Fruit fly (Drosophila melanogaster): ENCODE measurements around the gene CG34456.
A peak's percentile ranks its signal among the peaks of the same experiment; 100 is the strongest.

Gene CG34456

DNA sequence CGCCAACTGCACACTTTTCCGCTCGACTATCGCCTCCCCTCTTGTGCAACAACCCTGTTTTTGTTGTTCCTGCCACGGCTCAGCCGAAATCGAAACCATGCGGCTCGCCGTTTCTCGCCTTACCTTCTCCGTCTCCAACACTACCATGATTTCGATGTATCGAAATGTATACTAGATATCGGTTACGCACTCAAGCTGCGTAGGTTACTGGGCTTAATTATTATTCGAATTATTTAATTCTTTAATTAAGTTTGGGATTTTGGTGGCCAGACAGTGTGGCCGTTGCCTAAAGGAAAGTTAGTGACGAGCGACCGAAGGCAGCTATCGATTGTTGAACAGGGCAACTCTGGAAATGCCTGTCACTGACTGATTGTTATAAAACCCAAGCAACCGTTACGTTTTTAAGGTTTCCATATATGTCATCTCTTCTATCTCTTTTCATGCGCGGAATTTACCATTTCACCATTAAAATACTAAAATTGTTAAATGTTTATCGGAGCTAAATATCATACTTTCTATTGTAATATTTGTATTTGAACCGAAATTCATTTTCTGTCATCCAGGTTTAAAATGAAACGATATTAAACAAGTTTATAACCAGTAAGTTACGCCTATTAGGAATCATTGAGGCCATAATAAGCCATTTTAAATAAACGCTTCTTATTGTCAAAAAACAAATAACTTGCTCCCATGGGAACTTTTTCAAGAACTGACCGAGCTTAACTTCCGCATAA lies 40.4 kb downstream of the CG34456 start, which contains the start of gene eIF4E1 (continued):
- TF ChIP-seq MTF-1 (GFP tag; optimal IDR thresholded peaks at IDR 0.05; ENCODE audit: borderline replicate concordance) (no peak), CG8388 (GFP tag; optimal IDR thresholded peaks at IDR 0.05) (no peak), pzg (GFP tag; optimal IDR thresholded peaks at IDR 0.05) (peak; percentile 94), CG18011 (GFP tag; optimal IDR thresholded peaks at IDR 0.05) (peak; percentile 97), ssp (GFP tag; IDR thresholded peaks at IDR 0.05) (peak; percentile 38), CG8290 (GFP tag; optimal IDR thresholded peaks at IDR 0.05) (peak; percentile 30), CG8290 (tag; optimal IDR thresholded peaks at IDR 0.05) (peak in 1 of 2 experiments; percentile 55), lilli (GFP tag; optimal IDR thresholded peaks at IDR 0.05) (peak; percentile 2), zfh2 (GFP tag; optimal IDR thresholded peaks at IDR 0.05) (peak; percentile 16), Camta (GFP tag; optimal IDR thresholded peaks at IDR 0.05) (peak; percentile 32), mld (GFP tag; IDR thresholded peaks at IDR 0.05; ENCODE audit: partially characterized antibody) (peak; percentile 68), NFAT (GFP tag; IDR thresholded peaks at IDR 0.05) (peak; percentile 54; the same call in 1 of the 2 replicates), nerfin-2 (GFP tag; IDR thresholded peaks at IDR 0.05; ENCODE audit: partially characterized antibody) (0 out of 2 replicates have a peak, but pooled peaks have one; percentile 42), CG13123 (GFP tag; optimal IDR thresholded peaks at IDR 0.05) (no peak), CG18476 (GFP tag; optimal IDR thresholded peaks at IDR 0.05) (no peak), CoRest (tag; optimal IDR thresholded peaks at IDR 0.05) (peak; percentile 61), phol (tag; optimal IDR thresholded peaks at IDR 0.05) (peak; percentile 62), CG3065 (GFP tag; optimal IDR thresholded peaks at IDR 0.05) (no peak), slbo (GFP tag; IDR thresholded peaks at IDR 0.05) (peak; percentile 65; the same call in 1 of the 2 replicates), CG13287 (GFP tag; IDR thresholded peaks at IDR 0.05; ENCODE audit: partially characterized antibody) (peak; percentile 80), CG30403 (GFP tag; optimal IDR thresholded peaks at IDR 0.05) (peak; percentile 7), CG16813 (GFP tag; IDR thresholded peaks at IDR 0.05; ENCODE audit: partially characterized antibody) (peak; percentile 82), Stat92E (GFP tag; optimal IDR thresholded peaks at IDR 0.05) (peak in 1 of 3 experiments; percentile 58), sens (GFP tag) (peak; percentile 78), CG9215 (GFP tag; IDR thresholded peaks at IDR 0.05) (no peak), CG4730 (GFP tag; IDR thresholded peaks at IDR 0.05) (no peak), HmgD (GFP tag; optimal IDR thresholded peaks at IDR 0.05) (peak; percentile 55), CG30020 (tag; optimal IDR thresholded peaks at IDR 0.05) (peak; percentile 14), CG42726 (GFP tag; IDR thresholded peaks at IDR 0.05; ENCODE audit: partially characterized antibody) (peak; percentile 80), az2 (GFP tag; optimal IDR thresholded peaks at IDR 0.05) (no peak), HLH54F (GFP tag; optimal IDR thresholded peaks at IDR 0.05) (peak; percentile 29), CG18262 (tag; optimal IDR thresholded peaks at IDR 0.05) (peak; percentile 0), CG3407 (GFP tag; optimal IDR thresholded peaks at IDR 0.05) (no peak), CG17361 (GFP tag; IDR thresholded peaks at IDR 0.05) (peak; percentile 28; the same call in 1 of the 3 replicates), sob (GFP tag; IDR thresholded peaks at IDR 0.05) (peak; percentile 41), sima (GFP tag; optimal IDR thresholded peaks at IDR 0.05) (no peak), kni (GFP tag; optimal IDR thresholded peaks at IDR 0.05) (no peak), Dp (GFP tag; optimal IDR thresholded peaks at IDR 0.05) (peak; percentile 54), YL-1 (GFP tag; optimal IDR thresholded peaks at IDR 0.05) (peak; percentile 61), maf-S (GFP tag; optimal IDR thresholded peaks at IDR 0.05) (peak; percentile 2), CG9437 (GFP tag; optimal IDR thresholded peaks at IDR 0.05) (peak; percentile 96), hb (GFP tag; IDR thresholded peaks at IDR 0.05; ENCODE audit: partially characterized antibody) (0 out of 3 replicates have a peak, but pooled peaks have one; percentile 62), sug (tag; optimal IDR thresholded peaks at IDR 0.05) (peak; percentile 14), CG2712 (tag; optimal IDR thresholded peaks at IDR 0.05) (peak; percentile 53), Rfx (GFP tag; IDR thresholded peaks at IDR 0.05) (peak; percentile 65), gem (tag; optimal IDR thresholded peaks at IDR 0.05) (peak; percentile 5), CG12155 (GFP tag; optimal IDR thresholded peaks at IDR 0.05) (peak; percentile 11), her (GFP tag; optimal IDR thresholded peaks at IDR 0.05) (peak; percentile 5), Dbx (GFP tag; IDR thresholded peaks at IDR 0.05) (0 out of 3 replicates have a peak, but pooled peaks have one; percentile 21)

Measured in whole organism, embryonic.